Worm (Caenorhabditis elegans) whole organism, midembryonic: Measurements from ENCODE around the gene gfl-1.

Experiments used
- T22C8.4 ChIP-seq: fragments of 200-800 bp; sonication (Bioruptor generic); IDR thresholded peaks from 2 replicates; pipeline ENCODE4 v1.3.6; 2022; ENCODE audit warnings: missing genetic modification characterization, missing compliant biosample characterization
- cog-1 ChIP-seq: sonication (generic microtip); optimal IDR thresholded peaks from 2 replicates; lab custom pipeline; 2016; ENCODE audit warnings: missing genetic modification characterization, missing compliant biosample characterization
- flt-1 ChIP-seq: fragments of 200-800 bp; sonication (Bioruptor generic); IDR thresholded peaks from 2 replicates; pipeline ENCODE4 v1.3.6; 2022; ENCODE audit warnings: missing genetic modification characterization, missing compliant biosample characterization
- klf-2 ChIP-seq: fragments of 200-800 bp; sonication (Bioruptor generic); conservative IDR thresholded peaks from 2 replicates; pipeline ENCODE4 v1.3.6; 2022; ENCODE audit warnings: missing genetic modification reagents, missing genetic modification characterization, missing compliant biosample characterization
- med-1 ChIP-seq: sonication (generic microtip); optimal IDR thresholded peaks from 2 replicates; lab custom pipeline; 2017; ENCODE audit warnings: missing genetic modification characterization, mild to moderate bottlenecking, missing compliant biosample characterization, antibody characterized with exemption, missing genetic modification reagents; ENCODE audit not compliant: insufficient read depth
- ref-1 ChIP-seq: fragments of 200-800 bp; sonication (Bioruptor generic); conservative IDR thresholded peaks from 2 replicates; pipeline ENCODE4 v1.3.6; 2022; ENCODE audit warnings: missing genetic modification reagents, missing genetic modification characterization, missing compliant biosample characterization
- tab-1 ChIP-seq: fragments of 200-800 bp; sonication (Bioruptor generic); IDR thresholded peaks from 2 replicates; pipeline ENCODE4 v1.3.6; 2022; ENCODE audit warnings: missing genetic modification characterization, missing compliant biosample characterization
- ztf-23 ChIP-seq: fragments of 200-800 bp; sonication (Bioruptor generic); IDR thresholded peaks from 2 replicates; pipeline ENCODE4 v1.3.6; 2022; ENCODE audit warnings: missing genetic modification reagents, missing genetic modification characterization, missing compliant biosample characterization
- ztf-29 ChIP-seq: fragments of 200-800 bp; sonication (Bioruptor generic); IDR thresholded peaks from 2 replicates; pipeline ENCODE4 v1.3.6; 2022; ENCODE audit warnings: missing genetic modification reagents, missing genetic modification characterization, missing compliant biosample characterization

gfl-1 gene

ce11 chrIV:11520960-11521359, at the start of gene gfl-1, which contains the start of gene M04B2.4:
Gene gfl-1 (plus strand): TSS chrIV:11521290.
Gene M04B2.4 (minus strand): TSS chrIV:11521031.
- TF ChIP-seq ref-1 (no peak), ztf-23 (GFP tag; lab: Robert Waterston, UW) (no peak), flt-1 (no peak), med-1 (GFP tag; lab: Kevin White, UChicago) (no peak), ztf-29 (GFP tag; lab: Robert Waterston, UW) (no peak), T22C8.4 (GFP tag; lab: Robert Waterston, UW) (no peak), klf-2 (GFP tag; lab: Robert Waterston, UW) (no peak), cog-1 (tag; lab: Kevin White, UChicago) (no peak), tab-1 (GFP tag; lab: Robert Waterston, UW) (no peak)

- TF ChIP-seq ref-1 (no peak), ztf-23 (GFP tag; lab: Robert Waterston, UW) (no peak), med-1 (GFP tag; lab: Kevin White, UChicago) (no peak), ztf-29 (GFP tag; lab: Robert Waterston, UW) (no peak), cog-1 (tag; lab: Kevin White, UChicago) (no peak), flt-1 (no peak), klf-2 (GFP tag; lab: Robert Waterston, UW) (no peak), tab-1 (GFP tag; lab: Robert Waterston, UW) (no peak), T22C8.4 (GFP tag; lab: Robert Waterston, UW) (no peak)
Observed at ce11 chrIV:11472023-11472422, 49.1 kb upstream of the gfl-1 start.

- peak; percentile 86 for TF ChIP-seq T22C8.4 (GFP tag; lab: Robert Waterston, UW)
- peak; percentile 90 for TF ChIP-seq cog-1 (tag; lab: Kevin White, UChicago)
- peak; percentile 78 for TF ChIP-seq med-1 (GFP tag; lab: Kevin White, UChicago)
- peak; percentile 95 for TF ChIP-seq ztf-23 (GFP tag; lab: Robert Waterston, UW)
- peak; percentile 96 for TF ChIP-seq flt-1
- peak; percentile 96 for TF ChIP-seq tab-1 (GFP tag; lab: Robert Waterston, UW)
- peak; percentile 91 for TF ChIP-seq ref-1
- TF ChIP-seq ztf-29 (GFP tag; lab: Robert Waterston, UW) = peak; percentile 94
- peak; percentile 96 for TF ChIP-seq klf-2 (GFP tag; lab: Robert Waterston, UW)
Observed at ce11 chrIV:11474067-11474466, 47.0 kb upstream of the gfl-1 start.

ce11 chrIV:11475080-11475479, 46.0 kb upstream of the gfl-1 start:
- no peak for TF ChIP-seq med-1 (GFP tag; lab: Kevin White, UChicago)
- TF ChIP-seq klf-2 (GFP tag; lab: Robert Waterston, UW) = no peak
- TF ChIP-seq ref-1 = no peak
- no peak for TF ChIP-seq ztf-29 (GFP tag; lab: Robert Waterston, UW)
- TF ChIP-seq T22C8.4 (GFP tag; lab: Robert Waterston, UW) = no peak
- no peak for TF ChIP-seq cog-1 (tag; lab: Kevin White, UChicago)
- TF ChIP-seq ztf-23 (GFP tag; lab: Robert Waterston, UW) = no peak
- TF ChIP-seq flt-1 = no peak
- TF ChIP-seq tab-1 (GFP tag; lab: Robert Waterston, UW) = no peak

- TF ChIP-seq tab-1 (GFP tag; lab: Robert Waterston, UW) = no peak
- no peak for TF ChIP-seq flt-1
- TF ChIP-seq ztf-23 (GFP tag; lab: Robert Waterston, UW) = no peak
- TF ChIP-seq ztf-29 (GFP tag; lab: Robert Waterston, UW) = no peak
- no peak for TF ChIP-seq cog-1 (tag; lab: Kevin White, UChicago)
- no peak for TF ChIP-seq klf-2 (GFP tag; lab: Robert Waterston, UW)
- no peak for TF ChIP-seq T22C8.4 (GFP tag; lab: Robert Waterston, UW)
- TF ChIP-seq med-1 (GFP tag; lab: Kevin White, UChicago) = no peak
- no peak for TF ChIP-seq ref-1
Observed at ce11 chrIV:11479095-11479494, 42.0 kb upstream of the gfl-1 start, which contains the start of gene catp-8. Gene catp-8 (minus strand): TSS chrIV:11479251.

- TF ChIP-seq cog-1 (tag; lab: Kevin White, UChicago) (peak; percentile 16), tab-1 (GFP tag; lab: Robert Waterston, UW) (no peak)
Observed at ce11 chrIV:11480027-11480896, 40.8 kb upstream of the gfl-1 start, which contains the start of the genes mbf-1 and nse-4. Gene mbf-1 (minus strand): TSS chrIV:11480369. Gene nse-4 (plus strand): TSS chrIV:11480846.

ce11 chrIV:11486859-11487258, 34.2 kb upstream of the gfl-1 start:
- TF ChIP-seq T22C8.4 (GFP tag; lab: Robert Waterston, UW) (no peak), ztf-23 (GFP tag; lab: Robert Waterston, UW) (no peak), klf-2 (GFP tag; lab: Robert Waterston, UW) (no peak), flt-1 (no peak), cog-1 (tag; lab: Kevin White, UChicago) (no peak), med-1 (GFP tag; lab: Kevin White, UChicago) (no peak), ref-1 (no peak), ztf-29 (GFP tag; lab: Robert Waterston, UW) (no peak), tab-1 (GFP tag; lab: Robert Waterston, UW) (no peak)

ce11 chrIV:11487889-11488556, 33.1 kb upstream of the gfl-1 start:
- TF ChIP-seq tab-1 (GFP tag; lab: Robert Waterston, UW) (no peak), ref-1 (no peak), ztf-29 (GFP tag; lab: Robert Waterston, UW) (no peak), klf-2 (GFP tag; lab: Robert Waterston, UW) (no peak), med-1 (GFP tag; lab: Kevin White, UChicago) (no peak), T22C8.4 (GFP tag; lab: Robert Waterston, UW) (no peak)
